Worm (Caenorhabditis elegans): ENCODE data around the gene scl-9.

DNA sequence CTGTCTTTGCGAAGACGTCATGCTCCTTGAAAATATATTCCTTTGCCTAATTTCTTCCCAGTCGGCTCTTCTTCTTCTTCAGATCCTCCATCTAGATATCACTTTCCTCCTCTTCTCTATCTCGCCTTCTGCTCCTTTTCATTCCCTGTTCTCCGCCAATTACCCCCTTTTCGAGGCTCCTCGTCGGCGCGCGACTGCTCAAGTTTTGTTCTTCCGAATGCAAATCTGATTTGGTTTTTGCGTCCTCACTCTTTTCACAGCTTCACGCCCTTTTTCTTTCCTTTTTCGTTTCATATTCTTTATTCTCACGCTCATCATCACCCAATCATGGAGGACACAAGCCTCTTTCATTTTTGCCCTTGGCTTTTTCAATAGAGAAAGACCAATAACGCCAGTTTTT is 30.1 kb upstream of the scl-9 start:
- TF ChIP-seq ceh-13 (GFP tag; optimal IDR thresholded peaks at IDR 0.05), result no peak
- TF ChIP-seq ama-1 (optimal IDR thresholded peaks at IDR 0.05), result no peak
- no peak for TF ChIP-seq hnd-1 (tag; optimal IDR thresholded peaks at IDR 0.05)
- no peak for TF ChIP-seq tra-4 (tag; optimal IDR thresholded peaks at IDR 0.05)
- TF ChIP-seq sea-1 (GFP tag; conservative IDR thresholded peaks at IDR 0.05), result no peak
- no peak for TF ChIP-seq pes-1 (GFP tag; IDR thresholded peaks at IDR 0.05)
- TF ChIP-seq hmbx-1 (tag; optimal IDR thresholded peaks at IDR 0.05), result no peak
- TF ChIP-seq ets-7 (tag; optimal IDR thresholded peaks at IDR 0.05), result no peak

Measured in whole organism, early embryonic.